Worm (Caenorhabditis elegans): ENCODE measurements around the gene ocam-1.

ce11 chrV:14133002-14133763 lies 34.3 kb downstream of the ocam-1 start:
- TF ChIP-seq ztf-11 (tag; optimal IDR thresholded peaks at IDR 0.05): no peak
- no peak for TF ChIP-seq lin-39 (tag; optimal IDR thresholded peaks at IDR 0.05)
- TF ChIP-seq dmd-4 (tag; optimal IDR thresholded peaks at IDR 0.05): no peak
- no peak for TF ChIP-seq egl-27 (tag; optimal IDR thresholded peaks at IDR 0.05)

Data from whole organism, L2 larva.